Fruit fly (Drosophila melanogaster) whole organism, prepupa: ENCODE results near the gene CG18754.

Source experiments
- CG10669 ChIP-seq: fragments of 200-800 bp; sonication (Bioruptor generic); optimal IDR thresholded peaks from 3 replicates; lab custom pipeline; 2018; ENCODE audit warnings: missing biosample characterization, mild to moderate bottlenecking, missing genetic modification characterization, moderate library complexity
- CG4318 ChIP-seq: fragments of 200-800 bp; sonication (Bioruptor generic); optimal IDR thresholded peaks from 3 replicates; lab custom pipeline; 2017; ENCODE audit warnings: missing biosample characterization, mild to moderate bottlenecking, missing genetic modification characterization
- CG6163 ChIP-seq: fragments of 200-800 bp; sonication (Bioruptor generic); IDR thresholded peaks from 3 replicates; pipeline ENCODE4 v1.3.6; 2022; ENCODE audit warnings: missing biosample characterization, missing genetic modification characterization
- CG6808 ChIP-seq: fragments of 200-800 bp; sonication (Bioruptor generic); optimal IDR thresholded peaks from 3 replicates; lab custom pipeline; 2017; ENCODE audit warnings: missing biosample characterization, missing genetic modification characterization, mild to moderate bottlenecking, moderate library complexity, missing genetic modification reagents
- CG7368 ChIP-seq: fragments of 200-800 bp; sonication (Bioruptor generic); optimal IDR thresholded peaks from 3 replicates; lab custom pipeline; 2016; ENCODE audit warnings: missing biosample characterization, missing genetic modification characterization
- Ets21C ChIP-seq: fragments of 200-800 bp; sonication (Bioruptor generic); optimal IDR thresholded peaks from 3 replicates; lab custom pipeline; 2016; ENCODE audit warnings: missing biosample characterization, missing genetic modification characterization
- Hr4 ChIP-seq: fragments of 200-800 bp; sonication (Bioruptor generic); optimal IDR thresholded peaks from 3 replicates; lab custom pipeline; 2016; ENCODE audit warnings: missing biosample characterization, missing genetic modification characterization
- Lpt ChIP-seq: fragments of 200-800 bp; sonication (Bioruptor generic); optimal IDR thresholded peaks from 3 replicates; lab custom pipeline; 2016; ENCODE audit warnings: missing biosample characterization, missing genetic modification characterization

- TF ChIP-seq CG7368 (GFP tag; lab: Kevin White, UChicago), result no peak
- TF ChIP-seq CG6163 (GFP tag; lab: Robert Waterston, UW), result no peak
- no peak for TF ChIP-seq CG10669 (GFP tag; lab: Kevin White, UChicago)
- no peak for TF ChIP-seq CG4318 (GFP tag; lab: Kevin White, UChicago)
- TF ChIP-seq Lpt, result no peak
- TF ChIP-seq Ets21C, result no peak
- TF ChIP-seq Hr4 (GFP tag; lab: Kevin White, UChicago), result no peak
- no peak for TF ChIP-seq CG6808 (GFP tag; lab: Kevin White, UChicago)
Observed at dm6 chr3R:23725711-23726349, 42.0 kb downstream of the CG18754 start.
